Worm (Caenorhabditis elegans) whole organism, L3 larva: ENCODE data around the gene rpap-3.

ENCODE experiments used
- aly-2 ChIP-seq: fragments of 150-350 bp; optimal IDR thresholded peaks from 2 replicates; lab custom pipeline; 2014; ENCODE audit warnings: missing biosample characterization, missing genetic modification characterization
- elt-2 ChIP-seq: sonication (generic microtip); optimal IDR thresholded peaks from 2 replicates; lab custom pipeline; 2016; ENCODE audit warnings: missing genetic modification reagents, mild to moderate bottlenecking, missing genetic modification characterization, missing compliant biosample characterization
- lin-15B ChIP-seq: fragments of 150-350 bp; optimal IDR thresholded peaks from 2 replicates; lab custom pipeline; 2014; ENCODE audit warnings: missing biosample characterization, missing genetic modification characterization
- lin-39 ChIP-seq: fragments of 150-350 bp; optimal IDR thresholded peaks from 2 replicates; lab custom pipeline; 2018; ENCODE audit warnings: missing biosample characterization, missing genetic modification reagents, missing genetic modification characterization
- nhr-23 ChIP-seq: fragments of 150-350 bp; optimal IDR thresholded peaks from 2 replicates; lab custom pipeline; 2014; ENCODE audit warnings: missing biosample characterization, missing genetic modification reagents, missing genetic modification characterization
- nhr-25 ChIP-seq: sonication (generic microtip); optimal IDR thresholded peaks from 2 replicates; lab custom pipeline; 2017; ENCODE audit warnings: missing biosample characterization, missing genetic modification characterization
- nhr-76 ChIP-seq: fragments of 150-350 bp; sonication (generic microtip); optimal IDR thresholded peaks from 5 replicates; lab custom pipeline; 2014; ENCODE audit warnings: missing biosample characterization, missing genetic modification characterization
- nhr-77 ChIP-seq: fragments of 150-350 bp; optimal IDR thresholded peaks from 2 replicates; lab custom pipeline; 2014; ENCODE audit warnings: missing biosample characterization, missing genetic modification characterization
- pqm-1 ChIP-seq: fragments of 150-350 bp; optimal IDR thresholded peaks from 2 replicates; lab custom pipeline; 2017; ENCODE audit warnings: missing biosample characterization, missing genetic modification characterization, inconsistent platforms
- unc-39 ChIP-seq: sonication (generic microtip); optimal IDR thresholded peaks from 4 replicates; lab custom pipeline; 2017; ENCODE audit warnings: missing biosample characterization, missing genetic modification characterization
- unc-62 ChIP-seq: fragments of 150-350 bp; sonication (generic microtip); optimal IDR thresholded peaks from 4 replicates; lab custom pipeline; 2014; ENCODE audit warnings: missing biosample characterization, missing genetic modification reagents, missing genetic modification characterization
- ztf-4 ChIP-seq: fragments of 150-350 bp; optimal IDR thresholded peaks from 2 replicates; lab custom pipeline; 2014; ENCODE audit warnings: missing biosample characterization, missing genetic modification characterization

DNA sequence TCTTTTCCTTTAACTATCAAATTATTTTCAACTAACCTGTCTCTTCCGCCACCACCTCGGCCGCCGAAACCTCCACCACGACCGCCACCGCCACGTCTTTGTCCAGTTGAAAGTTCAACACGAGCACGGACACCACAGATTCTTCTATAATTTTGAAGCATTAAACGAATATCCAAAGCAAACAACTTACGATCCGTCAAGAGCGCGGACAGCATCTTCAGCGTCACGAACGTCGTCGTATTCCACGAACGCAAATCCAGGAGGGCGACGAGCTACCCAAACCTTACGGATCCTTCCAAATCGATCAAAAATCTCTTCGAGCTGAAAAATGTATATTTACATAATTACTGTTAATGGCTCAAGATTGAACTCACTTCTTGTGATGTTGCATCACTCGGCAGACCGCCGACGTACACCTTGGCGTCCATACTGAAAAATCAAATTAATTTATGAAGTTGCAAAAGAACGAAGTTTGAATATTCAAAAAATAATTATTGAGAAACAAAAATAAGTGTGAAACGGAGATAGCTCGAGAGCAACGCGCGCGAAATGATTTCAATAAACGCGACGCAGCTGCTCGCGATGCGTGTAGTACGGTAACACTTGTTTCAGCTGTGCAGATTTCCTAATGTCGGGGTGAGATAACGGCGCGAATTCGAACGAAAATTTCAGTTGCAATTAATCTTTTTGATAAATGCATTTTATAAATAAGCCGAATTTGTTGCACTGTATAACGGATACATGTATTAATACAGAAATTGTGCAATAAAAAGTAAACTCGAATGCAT is 12.2 kb upstream of the rpap-3 start, which contains the start of gene rsp-6:
- TF ChIP-seq ztf-4 (tag; lab: Kevin White, UChicago): no peak
- no peak for TF ChIP-seq aly-2
- no peak for TF ChIP-seq nhr-76 (tag; lab: Kevin White, UChicago)
- peak; percentile 28 for TF ChIP-seq unc-62 (GFP tag; lab: Kevin White, UChicago)
- peak; percentile 44 for TF ChIP-seq pqm-1 (tag; lab: Kevin White, UChicago)
- no peak for TF ChIP-seq unc-39 (tag; lab: Kevin White, UChicago)
- TF ChIP-seq lin-15B (tag; lab: Kevin White, UChicago): peak; percentile 97
- peak; percentile 65 for TF ChIP-seq elt-2 (tag; lab: Kevin White, UChicago)
- TF ChIP-seq nhr-77 (tag; lab: Kevin White, UChicago): peak; percentile 4
- TF ChIP-seq nhr-23 (tag; lab: Kevin White, UChicago): peak; percentile 73
- peak; percentile 98 for TF ChIP-seq lin-39 (tag; lab: Kevin White, UChicago)
- peak; percentile 78 for TF ChIP-seq nhr-25 (tag; lab: Kevin White, UChicago)
